Fruit fly (Drosophila melanogaster) whole organism: ENCODE results near the gene CG14864.

Experiments used
- CG8478 ChIP-seq: fragments of >200 bp; optimal IDR thresholded peaks from 2 replicates; lab custom pipeline; 2018; ENCODE audit warnings: inconsistent platforms
- Dll ChIP-seq: fragments of >200 bp; optimal IDR thresholded peaks from 2 replicates; lab custom pipeline; 2017
- EcR ChIP-seq, 2 experiments: fragments of >200 bp; optimal IDR thresholded peaks; 2 replicates each; lab custom pipeline; 2017; ENCODE audit warnings: missing biosample characterization in 2 of 2, missing genetic modification characterization in 2 of 2, missing genetic modification reagents in 2 of 2
- pan ChIP-seq: fragments of >200 bp; optimal IDR thresholded peaks from 2 replicates; lab custom pipeline; 2017
- psq ChIP-seq: fragments of >200 bp; optimal IDR thresholded peaks from 2 replicates; lab custom pipeline; 2017
- usp ChIP-seq: fragments of >200 bp; optimal IDR thresholded peaks from 2 replicates; lab custom pipeline; 2017; ENCODE audit warnings: missing biosample characterization, missing genetic modification characterization, mixed read lengths

CG14864 gene

DNA sequence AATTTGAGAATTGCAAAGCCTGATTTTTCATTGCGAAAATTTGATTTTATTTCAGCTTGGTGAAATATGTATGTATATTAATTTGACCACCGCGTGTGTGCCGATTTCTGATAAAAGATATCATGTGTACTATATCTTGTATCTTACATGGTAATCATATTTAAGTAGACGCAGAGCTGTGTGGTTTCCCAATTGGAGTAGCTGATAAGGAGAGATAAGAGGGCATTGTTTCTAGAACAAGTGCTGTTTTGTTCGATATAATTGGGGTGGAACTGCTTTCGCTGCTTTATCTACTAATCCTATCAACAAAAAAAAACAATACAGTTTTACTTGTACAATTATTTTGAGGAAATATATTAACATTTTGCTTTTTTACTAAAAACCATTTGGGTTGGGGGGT, 21.7 kb downstream of the CG14864 start:
- TF ChIP-seq psq (lab: Kevin White, UChicago): no peak
- no peak for TF ChIP-seq EcR (GFP tag; optimal IDR thresholded peaks at IDR 0.05; lab: Kevin White, UChicago)
- no peak for TF ChIP-seq pan (lab: Kevin White, UChicago)
- no peak for TF ChIP-seq CG8478 (lab: Kevin White, UChicago)
- TF ChIP-seq Dll (lab: Kevin White, UChicago): no peak
- no peak for TF ChIP-seq usp (GFP tag; lab: Kevin White, UChicago)

DNA sequence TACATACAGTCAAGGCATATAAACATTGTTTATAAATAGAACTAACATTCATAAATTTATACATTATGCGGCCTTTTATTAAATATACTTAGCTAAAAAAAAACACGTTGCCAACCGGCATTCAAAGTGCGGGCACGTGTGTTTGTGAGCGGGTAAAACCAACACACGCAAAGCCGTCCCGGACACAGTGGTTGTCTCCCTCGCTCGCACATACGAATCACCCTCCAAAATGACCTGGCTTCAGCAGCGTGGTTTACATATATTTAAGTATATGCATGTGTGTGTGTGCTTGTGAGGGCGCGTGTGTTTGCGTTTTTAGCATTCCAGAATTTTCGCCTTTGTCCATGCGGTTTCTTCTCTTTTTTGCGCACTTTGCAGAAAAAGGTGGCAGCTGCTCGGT, 24.9 kb downstream of the CG14864 start:
- TF ChIP-seq CG8478 (lab: Kevin White, UChicago): peak; percentile 65
- TF ChIP-seq psq (lab: Kevin White, UChicago): no peak

DNA sequence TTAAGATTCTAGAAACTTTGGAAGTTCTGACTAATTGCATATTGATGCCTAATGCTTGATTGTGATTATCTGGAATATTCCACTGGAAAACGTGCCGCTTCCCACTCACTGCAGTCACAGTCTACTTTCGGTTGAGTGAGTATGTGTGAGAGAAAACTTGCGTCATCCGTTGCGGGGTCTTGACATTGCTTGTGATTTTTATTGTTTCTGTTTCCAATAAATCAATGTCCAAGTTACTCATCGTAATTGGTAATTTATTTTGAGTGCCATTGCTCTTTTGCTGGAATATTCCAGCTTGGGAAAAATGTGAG, 25.3 kb downstream of the CG14864 start:
- TF ChIP-seq CG8478 (lab: Kevin White, UChicago) (no peak), pan (lab: Kevin White, UChicago) (no peak), EcR (GFP tag; optimal IDR thresholded peaks at IDR 0.05; lab: Kevin White, UChicago) (no peak), usp (GFP tag; lab: Kevin White, UChicago) (no peak), psq (lab: Kevin White, UChicago) (no peak), Dll (lab: Kevin White, UChicago) (no peak)

DNA sequence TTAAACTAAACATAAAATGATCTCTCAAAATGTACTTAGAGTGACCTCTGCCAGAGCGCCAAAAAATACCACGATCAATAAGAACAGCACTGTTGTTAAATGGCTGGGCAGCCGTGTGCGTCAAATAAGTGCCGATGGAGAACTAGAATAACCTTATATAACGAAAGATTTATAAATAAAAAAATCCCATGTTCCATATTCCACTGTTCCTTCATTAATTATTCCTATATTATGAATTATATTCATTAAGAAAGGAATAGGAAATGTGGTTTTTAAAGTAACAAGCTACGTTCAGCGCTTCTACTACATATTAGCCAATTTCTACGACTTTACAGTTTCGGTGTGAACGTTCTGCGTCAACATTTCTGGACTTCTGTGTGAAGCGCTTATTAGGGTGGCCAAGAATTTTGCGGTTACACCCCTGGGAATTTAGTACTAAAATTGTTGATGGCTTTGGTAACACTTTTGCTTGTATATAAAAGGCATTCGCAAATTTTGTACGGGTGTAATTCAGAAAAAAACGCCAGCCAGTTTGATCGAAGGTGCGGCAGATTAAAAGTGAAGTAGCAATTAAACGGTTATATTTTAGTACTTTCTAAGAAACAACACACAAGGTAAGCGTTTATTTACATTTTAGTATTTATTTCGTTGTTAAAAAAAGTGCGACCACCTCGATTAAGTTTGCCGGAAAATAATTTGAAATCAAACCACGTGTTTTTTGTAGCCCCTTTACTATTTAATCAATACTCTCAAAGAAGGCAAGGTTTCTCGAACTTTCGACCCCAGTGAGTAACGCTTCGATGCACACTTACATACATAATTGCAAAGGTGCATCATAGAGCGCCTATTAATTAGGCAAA, 25.9 kb downstream of the CG14864 start, which contains the start of the genes tefu and Hsc70-4:
TSS of gene tefu (minus strand) at position 51 of the 860 bp plus-strand sequence.
TSS of gene Hsc70-4 (plus strand) at position 502 of the 860 bp plus-strand sequence.
- TF ChIP-seq CG8478 (lab: Kevin White, UChicago): no peak

DNA sequence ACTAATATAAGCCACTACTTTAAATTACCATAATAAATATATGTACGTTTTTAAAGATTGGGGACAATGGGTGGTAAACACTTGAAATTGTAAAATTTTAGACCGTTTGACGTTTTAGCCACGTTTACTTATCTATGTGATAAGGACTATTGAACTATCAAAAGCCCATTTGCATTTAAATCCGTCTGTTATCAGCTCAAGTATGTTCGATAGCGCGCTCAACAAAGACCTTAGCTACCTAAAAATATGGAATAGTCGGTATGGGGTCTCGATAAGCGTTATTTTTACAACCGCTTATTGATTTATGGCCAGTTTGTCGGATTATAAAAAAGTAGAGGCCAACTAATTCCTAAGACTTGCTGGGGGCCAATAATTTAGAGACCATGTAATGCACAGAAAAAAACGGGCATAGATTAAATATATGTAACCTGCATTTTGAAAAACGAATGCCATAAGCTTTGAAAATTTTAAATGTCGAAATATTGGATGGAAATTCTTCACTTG, 36.7 kb downstream of the CG14864 start:
- no peak for TF ChIP-seq CG8478 (lab: Kevin White, UChicago)
- no peak for TF ChIP-seq psq (lab: Kevin White, UChicago)
- TF ChIP-seq pan (lab: Kevin White, UChicago): no peak
- no peak for TF ChIP-seq usp (GFP tag; lab: Kevin White, UChicago)
- no peak for TF ChIP-seq EcR (GFP tag; optimal IDR thresholded peaks at IDR 0.05; lab: Kevin White, UChicago)
- TF ChIP-seq Dll (lab: Kevin White, UChicago): no peak

DNA sequence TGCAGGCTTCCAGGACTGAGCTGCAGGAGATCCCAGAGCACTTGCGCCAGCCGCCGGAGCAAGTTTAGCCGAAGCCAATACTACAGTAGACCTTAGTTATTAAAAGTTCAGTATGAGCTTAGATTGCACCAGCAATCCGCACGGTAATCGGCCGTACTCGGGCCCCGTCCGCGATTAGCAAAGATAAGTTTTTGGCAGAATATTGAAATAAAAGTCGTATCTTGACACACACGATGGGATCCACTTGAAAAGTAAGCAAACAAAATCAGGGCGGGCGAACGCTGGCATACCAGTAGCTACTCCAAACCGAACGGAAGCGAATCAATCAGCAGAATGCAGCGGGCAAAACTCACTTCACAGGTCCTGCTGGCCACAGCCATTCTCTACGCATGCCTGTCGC, 38.1 kb downstream of the CG14864 start, which contains the start of gene CG34316:
TSS of gene CG34316 (plus strand) at position 301 of the 400 bp plus-strand sequence.
- no peak for TF ChIP-seq psq (lab: Kevin White, UChicago)
- no peak for TF ChIP-seq Dll (lab: Kevin White, UChicago)
- TF ChIP-seq CG8478 (lab: Kevin White, UChicago): no peak
- no peak for TF ChIP-seq pan (lab: Kevin White, UChicago)
- TF ChIP-seq usp (GFP tag; lab: Kevin White, UChicago): no peak
- no peak for TF ChIP-seq EcR (GFP tag; optimal IDR thresholded peaks at IDR 0.05; lab: Kevin White, UChicago)

DNA sequence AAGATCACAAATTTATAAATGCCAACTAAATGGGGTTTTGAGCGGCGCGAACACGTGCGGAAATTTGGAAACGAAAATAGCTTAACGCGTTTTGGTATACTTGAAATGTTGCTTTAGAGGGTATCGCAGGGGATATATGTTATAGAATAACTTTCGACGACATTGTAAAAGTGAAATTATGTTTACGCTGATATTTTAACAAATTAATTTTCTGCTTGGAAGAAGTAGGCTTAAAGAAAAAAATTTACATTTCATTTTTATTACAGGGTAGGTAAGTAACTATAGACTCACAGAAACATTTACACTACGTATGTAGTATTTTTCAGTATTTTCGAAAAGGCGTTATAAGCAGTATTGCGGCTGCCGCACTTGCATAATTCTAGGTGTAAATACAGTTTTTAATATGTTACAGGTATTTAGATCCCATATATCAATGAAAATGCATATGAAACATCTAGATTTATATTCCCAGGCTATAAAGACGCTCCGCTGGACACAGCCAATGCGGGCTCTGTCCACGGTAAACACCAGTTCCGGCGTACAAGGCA, 38.9 kb downstream of the CG14864 start, which contains the start of the genes Art3 and mRpS10:
TSS of gene Art3 (minus strand) at position 80 of the 548 bp plus-strand sequence.
TSS of gene mRpS10 (plus strand) at position 337 of the 548 bp plus-strand sequence.
- TF ChIP-seq EcR (GFP tag; optimal IDR thresholded peaks at IDR 0.05; lab: Kevin White, UChicago) (no peak), psq (lab: Kevin White, UChicago) (no peak), Dll (lab: Kevin White, UChicago) (no peak), pan (lab: Kevin White, UChicago) (peak; percentile 98)

DNA sequence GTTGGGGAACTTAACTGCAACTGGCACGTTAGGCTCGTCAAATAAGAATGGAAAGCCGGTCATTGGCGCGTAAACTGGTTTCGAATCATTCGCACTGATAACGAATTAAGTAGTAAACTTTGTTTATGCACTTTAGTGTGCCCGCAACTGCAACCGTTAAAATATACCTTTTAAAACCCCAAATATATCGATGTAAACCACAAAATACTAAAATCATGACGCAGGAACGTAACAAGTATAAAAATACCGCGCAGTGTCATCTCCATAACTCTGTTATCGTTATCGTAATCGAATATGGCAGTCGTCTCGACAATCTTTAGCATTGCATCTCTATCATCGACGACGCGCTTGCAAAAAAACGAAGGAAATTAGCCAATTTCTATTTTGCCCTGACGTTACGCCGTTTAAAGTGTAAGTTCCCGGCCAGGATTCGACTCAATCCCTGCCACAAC, 43.0 kb downstream of the CG14864 start, which contains the start of the genes CG31344 and Caf1-55:
TSS of gene CG31344 (minus strand) at position 51 of the 452 bp plus-strand sequence.
TSS of gene Caf1-55 (plus strand) at position 298 of the 452 bp plus-strand sequence.
- TF ChIP-seq psq (lab: Kevin White, UChicago) (no peak), EcR (GFP tag; optimal IDR thresholded peaks at IDR 0.05; lab: Kevin White, UChicago) (no peak), pan (lab: Kevin White, UChicago) (no peak), usp (GFP tag; lab: Kevin White, UChicago) (no peak), Dll (lab: Kevin White, UChicago) (no peak), CG8478 (lab: Kevin White, UChicago) (no peak)

DNA sequence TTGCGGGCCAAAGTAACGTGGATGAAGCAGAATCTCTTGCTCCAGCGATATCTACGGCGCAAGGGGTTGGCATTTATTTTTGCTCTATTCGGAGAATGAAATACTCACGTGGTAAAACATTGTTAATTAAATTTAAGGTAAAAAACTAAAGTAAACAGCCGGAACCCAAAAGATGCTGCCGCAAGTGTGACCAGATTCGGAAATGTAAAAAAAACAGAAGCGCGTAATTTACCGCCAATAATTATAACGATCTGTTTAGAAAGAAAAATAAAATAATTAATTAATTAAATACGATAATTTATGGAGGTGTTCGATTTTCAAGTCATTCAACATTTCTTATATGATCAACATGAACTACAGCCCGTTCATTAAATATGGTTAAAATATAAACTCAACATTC, 45.4 kb downstream of the CG14864 start, which contains the start of gene Polr2G:
TSS of gene Polr2G (minus strand) at position 208 of the 400 bp plus-strand sequence.
- no peak for TF ChIP-seq EcR (GFP tag; optimal IDR thresholded peaks at IDR 0.05; lab: Kevin White, UChicago)
- TF ChIP-seq pan (lab: Kevin White, UChicago): no peak
- no peak for TF ChIP-seq psq (lab: Kevin White, UChicago)
- no peak for TF ChIP-seq CG8478 (lab: Kevin White, UChicago)
- no peak for TF ChIP-seq usp (GFP tag; lab: Kevin White, UChicago)
- no peak for TF ChIP-seq Dll (lab: Kevin White, UChicago)

DNA sequence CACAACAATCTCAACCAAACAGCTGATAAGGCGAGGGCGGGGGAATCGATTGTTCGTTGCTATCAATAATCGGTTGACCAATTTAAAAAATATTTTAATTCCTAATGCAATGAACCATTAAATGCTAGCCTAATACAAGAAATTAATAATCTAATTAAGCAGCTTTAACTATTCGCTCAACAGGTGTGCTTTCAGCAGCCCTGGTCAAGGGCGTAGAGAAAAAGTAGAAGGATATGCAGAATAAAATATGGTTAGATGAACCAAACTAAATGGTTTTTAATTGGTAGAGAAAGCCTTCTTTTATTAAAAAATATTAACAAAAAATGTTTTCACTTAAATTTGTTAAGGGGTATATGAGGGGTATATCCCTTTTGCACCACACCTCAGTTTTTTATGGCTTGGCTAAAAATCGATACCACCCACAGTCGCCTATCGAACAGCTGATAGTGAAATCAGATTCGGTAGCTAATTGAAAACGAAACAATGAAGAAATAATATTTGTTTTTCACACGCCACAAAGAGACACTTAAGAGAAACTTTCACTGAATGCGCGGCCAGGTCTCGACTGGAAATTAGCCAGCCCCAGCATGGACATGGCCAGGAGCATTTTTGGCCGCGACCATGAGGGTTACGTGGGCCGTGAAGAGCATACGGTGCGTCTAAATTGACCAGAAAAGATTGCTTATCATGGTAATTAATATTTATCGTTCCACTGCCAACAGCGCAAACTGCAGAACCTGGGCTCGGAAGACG, 49.3 kb downstream of the CG14864 start, which contains the start of the genes SIDL and CG12241:
TSS of gene SIDL (minus strand) at position 51 of the 753 bp plus-strand sequence.
TSS of gene CG12241 (plus strand) at position 433 of the 753 bp plus-strand sequence.
- no peak for TF ChIP-seq Dll (lab: Kevin White, UChicago)
- TF ChIP-seq EcR (GFP tag; optimal IDR thresholded peaks at IDR 0.05; lab: Kevin White, UChicago): no peak
